Fruit fly (Drosophila melanogaster): ENCODE data around the gene AP-2sigma.

Gene AP-2sigma

dm6 chr3R:21295695-21296037 lies 25.8 kb upstream of the AP-2sigma start (continued):
- TF ChIP-seq Dfd (GFP tag; optimal IDR thresholded peaks at IDR 0.05) (no peak), CG9817 (tag; optimal IDR thresholded peaks at IDR 0.05) (no peak), dan (GFP tag; IDR thresholded peaks at IDR 0.05) (no peak), pzg (GFP tag; optimal IDR thresholded peaks at IDR 0.05) (peak; percentile 60), CkIIα-i1 (GFP tag; IDR thresholded peaks at IDR 0.05) (no peak), Sry-δ (GFP tag; optimal IDR thresholded peaks at IDR 0.05) (peak; percentile 59), CG5180 (GFP tag; optimal IDR thresholded peaks at IDR 0.05) (no peak), ems (GFP tag; optimal IDR thresholded peaks at IDR 0.05) (no peak), CG1603 (tag; optimal IDR thresholded peaks at IDR 0.05) (peak; percentile 13), CG34376 (GFP tag; optimal IDR thresholded peaks at IDR 0.05) (no peak)

dm6 chr3R:21295004-21295403 lies 25.1 kb upstream of the AP-2sigma start:
- no peak for TF ChIP-seq dan (GFP tag; IDR thresholded peaks at IDR 0.05)
- TF ChIP-seq tio (GFP tag; optimal IDR thresholded peaks at IDR 0.05) = no peak
- TF ChIP-seq Spps (tag; optimal IDR thresholded peaks at IDR 0.05) = no peak
- TF ChIP-seq Xrp1 (GFP tag; IDR thresholded peaks at IDR 0.05) = no peak
- TF ChIP-seq Dp (GFP tag; optimal IDR thresholded peaks at IDR 0.05) = no peak
- TF ChIP-seq fd3F (GFP tag; optimal IDR thresholded peaks at IDR 0.05) = no peak
- 0 out of 2 replicates have a peak, but pooled peaks have one; percentile 32 for TF ChIP-seq Rfx (GFP tag; IDR thresholded peaks at IDR 0.05)
- no peak for TF ChIP-seq gce (GFP tag; IDR thresholded peaks at IDR 0.05)
- TF ChIP-seq D19B (GFP tag; optimal IDR thresholded peaks at IDR 0.05) = no peak
- no peak for TF ChIP-seq Atf3 (GFP tag; optimal IDR thresholded peaks at IDR 0.05)
- no peak for TF ChIP-seq CG17612 (GFP tag; IDR thresholded peaks at IDR 0.05)
- 0 out of 2 replicates have a peak, but pooled peaks have one; percentile 14 for TF ChIP-seq onecut (GFP tag; IDR thresholded peaks at IDR 0.05)
- peak; percentile 55; the same call in 1 of the 3 replicates for TF ChIP-seq ci (GFP tag; IDR thresholded peaks at IDR 0.05)
- no peak for TF ChIP-seq pho (GFP tag; optimal IDR thresholded peaks at IDR 0.05)
- TF ChIP-seq org-1 (GFP tag; optimal IDR thresholded peaks at IDR 0.05) = no peak
- TF ChIP-seq pros (GFP tag; optimal IDR thresholded peaks at IDR 0.05) = peak; percentile 51
- no peak for TF ChIP-seq NK7.1 (GFP tag; optimal IDR thresholded peaks at IDR 0.05)
- TF ChIP-seq CG32767 (GFP tag; IDR thresholded peaks at IDR 0.05) = 0 out of 2 replicates have a peak, but pooled peaks have one; percentile 21
- TF ChIP-seq wek (GFP tag; optimal IDR thresholded peaks at IDR 0.05) = no peak
- no peak for TF ChIP-seq nau (GFP tag; optimal IDR thresholded peaks at IDR 0.05)
- TF ChIP-seq CG3065 (GFP tag; optimal IDR thresholded peaks at IDR 0.05) = no peak
- TF ChIP-seq NC2α (GFP tag; optimal IDR thresholded peaks at IDR 0.05) = no peak
- no peak for TF ChIP-seq CG10274 (GFP tag; optimal IDR thresholded peaks at IDR 0.05)
- TF ChIP-seq Dip2 (GFP tag; IDR thresholded peaks at IDR 0.05) = no peak
- no peak for TF ChIP-seq ro (GFP tag; IDR thresholded peaks at IDR 0.05)
- TF ChIP-seq ewg (GFP tag; optimal IDR thresholded peaks at IDR 0.05) = peak; percentile 71
- no peak for TF ChIP-seq seq (GFP tag; IDR thresholded peaks at IDR 0.05)
- no peak for TF ChIP-seq D19A (tag; optimal IDR thresholded peaks at IDR 0.05)
- no peak for TF ChIP-seq oc (tag; optimal IDR thresholded peaks at IDR 0.05)
- peak; percentile 25 for TF ChIP-seq CG2120 (GFP tag; optimal IDR thresholded peaks at IDR 0.05)
- TF ChIP-seq CG13775 (GFP tag; optimal IDR thresholded peaks at IDR 0.05) = no peak
- no peak for TF ChIP-seq CG16779 (GFP tag; IDR thresholded peaks at IDR 0.05)
- no peak for TF ChIP-seq CG4404 (GFP tag; IDR thresholded peaks at IDR 0.05)
- no peak for TF ChIP-seq tna (GFP tag; IDR thresholded peaks at IDR 0.05; ENCODE audit: partially characterized antibody)
- TF ChIP-seq CG6175 (GFP tag; IDR thresholded peaks at IDR 0.05) = no peak
- no peak for TF ChIP-seq eve (GFP tag; optimal IDR thresholded peaks at IDR 0.05)
- TF ChIP-seq Hr51 (GFP tag; optimal IDR thresholded peaks at IDR 0.05) = no peak
- TF ChIP-seq CG18011 (GFP tag; optimal IDR thresholded peaks at IDR 0.05) = no peak
- TF ChIP-seq CG11504 (tag; optimal IDR thresholded peaks at IDR 0.05) = no peak
- TF ChIP-seq zfh1 (GFP tag; IDR thresholded peaks at IDR 0.05) = no peak
- TF ChIP-seq sna (GFP tag; IDR thresholded peaks at IDR 0.05; ENCODE audit: partially characterized antibody) = no peak
- TF ChIP-seq her (GFP tag; optimal IDR thresholded peaks at IDR 0.05) = no peak
